Worm (Caenorhabditis elegans) whole organism, L1 larva: ENCODE data around the gene cyp-34A1.

Source experiments
- aha-1 ChIP-seq: fragments of 150-350 bp; optimal IDR thresholded peaks from 2 replicates; lab custom pipeline; 2014; ENCODE audit warnings: missing biosample characterization, missing genetic modification characterization
- aly-2 ChIP-seq: fragments of 150-350 bp; optimal IDR thresholded peaks from 2 replicates; lab custom pipeline; 2014; ENCODE audit warnings: missing biosample characterization, missing genetic modification characterization
- ces-1 ChIP-seq: fragments of 150-350 bp; optimal IDR thresholded peaks from 2 replicates; lab custom pipeline; 2014; ENCODE audit warnings: missing biosample characterization, missing genetic modification reagents, missing genetic modification characterization
- fos-1 ChIP-seq: fragments of 150-350 bp; optimal IDR thresholded peaks from 2 replicates; lab custom pipeline; 2014; ENCODE audit warnings: missing biosample characterization, missing genetic modification characterization
- lin-13 ChIP-seq: fragments of 150-350 bp; optimal IDR thresholded peaks from 2 replicates; lab custom pipeline; 2014; ENCODE audit warnings: missing biosample characterization, missing genetic modification reagents, missing genetic modification characterization
- lin-15B ChIP-seq: fragments of 150-350 bp; sonication (generic microtip); optimal IDR thresholded peaks from 3 replicates; lab custom pipeline; 2014; ENCODE audit warnings: missing biosample characterization, missing genetic modification characterization
- lin-39 ChIP-seq: fragments of 150-350 bp; optimal IDR thresholded peaks from 2 replicates; lab custom pipeline; 2014; ENCODE audit warnings: missing biosample characterization, missing genetic modification reagents, missing genetic modification characterization
- lsy-2 ChIP-seq, 2 experiments: fragments of 150-350 bp; optimal IDR thresholded peaks; 2 replicates each; lab custom pipeline; 2014; ENCODE audit warnings: missing biosample characterization in 2 of 2, missing genetic modification characterization in 2 of 2
- mep-1 ChIP-seq: fragments of 150-350 bp; optimal IDR thresholded peaks from 2 replicates; lab custom pipeline; 2014; ENCODE audit warnings: missing biosample characterization, missing genetic modification characterization
- nhr-77 ChIP-seq: fragments of 150-350 bp; optimal IDR thresholded peaks from 2 replicates; lab custom pipeline; 2014; ENCODE audit warnings: missing biosample characterization, missing genetic modification characterization
- nhr-84 ChIP-seq: sonication (generic microtip); optimal IDR thresholded peaks from 2 replicates; lab custom pipeline; 2017; ENCODE audit warnings: missing biosample characterization, missing genetic modification characterization
- snu-23 ChIP-seq: sonication (generic microtip); optimal IDR thresholded peaks from 2 replicates; lab custom pipeline; 2016; ENCODE audit warnings: missing genetic modification characterization, missing compliant biosample characterization
- sup-37 ChIP-seq: fragments of 200-800 bp; sonication (Bioruptor generic); optimal IDR thresholded peaks from 2 replicates; lab custom pipeline; 2018; ENCODE audit warnings: mild to moderate bottlenecking, missing genetic modification characterization, missing compliant biosample characterization
- ztf-11 ChIP-seq, 2 experiments: sonication (generic microtip); optimal IDR thresholded peaks; 2 replicates each; lab custom pipeline; 2016 to 2017; ENCODE audit warnings: missing genetic modification characterization in 2 of 2, missing biosample characterization in 1 of 2, missing compliant biosample characterization in 1 of 2

ce11 chrV:15332851-15333250 is 45.1 kb upstream of the cyp-34A1 start, which contains the start of gene srw-113:
- TF ChIP-seq aly-2 (tag; lab: Kevin White, UChicago) = no peak
- no peak for TF ChIP-seq lin-13 (GFP tag; lab: Kevin White, UChicago)
- TF ChIP-seq mep-1 (tag; lab: Kevin White, UChicago) = no peak
- TF ChIP-seq sup-37 = no peak
- no peak for TF ChIP-seq lsy-2 (tag; optimal IDR thresholded peaks at IDR 0.05; lab: Kevin White, UChicago)
- no peak for TF ChIP-seq lin-15B (tag; lab: Kevin White, UChicago)
- no peak for TF ChIP-seq ztf-11 (tag; optimal IDR thresholded peaks at IDR 0.05; lab: Kevin White, UChicago)
- no peak for TF ChIP-seq nhr-84
- TF ChIP-seq lin-39 (tag; lab: Kevin White, UChicago) = no peak
- no peak for TF ChIP-seq snu-23
- no peak for TF ChIP-seq fos-1 (tag; lab: Kevin White, UChicago)
- no peak for TF ChIP-seq nhr-77 (tag; lab: Kevin White, UChicago)
- TF ChIP-seq aha-1 (tag; lab: Kevin White, UChicago) = no peak
- no peak for TF ChIP-seq ces-1
